Fruit fly (Drosophila melanogaster) whole organism, embryonic: ENCODE measurements around the gene CG5446.
A peak's percentile ranks its signal among the peaks of the same experiment; 100 is the strongest.

ENCODE experiments used
- BEAF-32 ChIP-seq: fragments of 200-800 bp; sonication (Bioruptor generic); optimal IDR thresholded peaks from 3 replicates; lab custom pipeline; 2017; ENCODE audit warnings: missing biosample characterization, missing genetic modification characterization, mild to moderate bottlenecking, moderate library complexity, missing genetic modification reagents
- CG1233 ChIP-seq: fragments of 200-800 bp; sonication (Bioruptor generic); optimal IDR thresholded peaks from 4 replicates; lab custom pipeline; 2018; ENCODE audit warnings: missing biosample characterization, mild to moderate bottlenecking, missing genetic modification characterization
- CG12744 ChIP-seq: fragments of 200-800 bp; sonication (Bioruptor generic); optimal IDR thresholded peaks from 2 replicates; lab custom pipeline; 2016; ENCODE audit warnings: missing biosample characterization, missing genetic modification characterization
- CG14014 ChIP-seq: fragments of 200-800 bp; sonication (Bioruptor generic); IDR thresholded peaks from 2 replicates; pipeline ENCODE4 v1.3.6; 2022; ENCODE audit warnings: missing biosample characterization, missing genetic modification characterization
- CG1647 ChIP-seq: fragments of 200-800 bp; sonication (Bioruptor generic); optimal IDR thresholded peaks from 3 replicates; lab custom pipeline; 2016; ENCODE audit warnings: missing biosample characterization, missing genetic modification characterization
- CG16863 ChIP-seq: fragments of 200-800 bp; sonication (Bioruptor generic); optimal IDR thresholded peaks from 3 replicates; lab custom pipeline; 2016; ENCODE audit warnings: missing biosample characterization, missing genetic modification characterization
- CG42726 ChIP-seq: fragments of 200-800 bp; sonication (Bioruptor generic); IDR thresholded peaks from 2 replicates; pipeline ENCODE4 v1.3.6; 2022; ENCODE audit warnings: missing biosample characterization, missing genetic modification characterization; ENCODE audit not compliant: partially characterized antibody
- CG43689 ChIP-seq: fragments of 200-800 bp; sonication (Bioruptor generic); IDR thresholded peaks from 2 replicates; pipeline ENCODE4 v1.3.6; 2022; ENCODE audit warnings: missing biosample characterization, missing genetic modification characterization
- CG4404 ChIP-seq: fragments of 200-800 bp; sonication (Bioruptor generic); IDR thresholded peaks from 2 replicates; pipeline ENCODE4 v1.3.6; 2022; ENCODE audit warnings: missing biosample characterization, missing genetic modification characterization
- CG4820 ChIP-seq: fragments of 200-800 bp; sonication (Bioruptor generic); optimal IDR thresholded peaks from 3 replicates; lab custom pipeline; 2016; ENCODE audit warnings: missing biosample characterization, missing genetic modification characterization
- CG6175 ChIP-seq: fragments of 200-800 bp; sonication (Bioruptor generic); IDR thresholded peaks from 3 replicates; pipeline ENCODE4 v1.3.6; 2022; ENCODE audit warnings: missing biosample characterization, missing genetic modification characterization
- CG6689 ChIP-seq: fragments of 200-800 bp; sonication (Bioruptor generic); IDR thresholded peaks from 2 replicates; pipeline ENCODE4 v1.3.6; 2022; ENCODE audit warnings: missing biosample characterization, missing genetic modification characterization
- CG7357 ChIP-seq: fragments of 200-800 bp; sonication (Bioruptor generic); IDR thresholded peaks from 3 replicates; pipeline ENCODE4 v1.3.6; 2022; ENCODE audit warnings: missing biosample characterization, missing genetic modification characterization
- CG8290 ChIP-seq, 3 experiments: fragments of 200-800 bp; sonication (Bioruptor generic); optimal IDR thresholded peaks; 2 replicates each; lab custom pipeline; 2016 to 2019; ENCODE audit warnings: missing biosample characterization in 3 of 3, missing genetic modification characterization in 3 of 3, mild to moderate bottlenecking in 2 of 3, moderate library complexity in 1 of 3
- CG9727 ChIP-seq: fragments of 200-800 bp; sonication (Bioruptor generic); optimal IDR thresholded peaks from 3 replicates; lab custom pipeline; 2017; ENCODE audit warnings: missing biosample characterization, mild to moderate bottlenecking, missing genetic modification characterization
- D ChIP-seq, 2 experiments: fragments of 200-800 bp in 1 of 2; fragments of >200 bp in 1 of 2; sonication (Bioruptor generic) in 1 of 2; optimal IDR thresholded peaks; 2 replicates in 1 of 2; 3 replicates in 1 of 2; lab custom pipeline; 2017; ENCODE audit warnings: mild to moderate bottlenecking in 1 of 2, missing biosample characterization in 1 of 2, missing genetic modification characterization in 1 of 2, missing genetic modification reagents in 1 of 2
- Dip2 ChIP-seq: fragments of 200-800 bp; sonication (Bioruptor generic); IDR thresholded peaks from 2 replicates; pipeline ENCODE4 v1.3.6; 2022; ENCODE audit warnings: missing biosample characterization, missing genetic modification characterization
- E2f1 ChIP-seq: fragments of 200-800 bp; sonication (Bioruptor generic); IDR thresholded peaks from 2 replicates; pipeline ENCODE4 v1.3.6; 2022; ENCODE audit warnings: missing biosample characterization, missing genetic modification characterization
- Hey ChIP-seq: fragments of 200-800 bp; sonication (Bioruptor generic); optimal IDR thresholded peaks from 3 replicates; lab custom pipeline; 2018; ENCODE audit warnings: missing biosample characterization, mild to moderate bottlenecking, missing genetic modification characterization
- Hmr ChIP-seq: fragments of 200-800 bp; sonication (Bioruptor generic); optimal IDR thresholded peaks from 3 replicates; lab custom pipeline; 2017; ENCODE audit warnings: mild to moderate bottlenecking, missing biosample characterization, missing genetic modification reagents, missing genetic modification characterization
- Hr3 ChIP-seq: fragments of 200-800 bp; sonication (Bioruptor generic); optimal IDR thresholded peaks from 3 replicates; lab custom pipeline; 2016; ENCODE audit warnings: missing biosample characterization, missing genetic modification characterization
- Nf-YC ChIP-seq: fragments of 200-800 bp; optimal IDR thresholded peaks from 3 replicates; lab custom pipeline; 2019; ENCODE audit warnings: missing biosample characterization, mild to moderate bottlenecking, missing genetic modification characterization, moderate library complexity
- Oaz ChIP-seq: fragments of 200-800 bp; sonication (Bioruptor generic); IDR thresholded peaks from 2 replicates; pipeline ENCODE4 v1.3.6; 2022; ENCODE audit warnings: missing biosample characterization, missing genetic modification characterization
- Ravus ChIP-seq: fragments of 200-800 bp; sonication (Bioruptor generic); IDR thresholded peaks from 2 replicates; pipeline ENCODE4 v1.3.6; 2022; ENCODE audit warnings: missing biosample characterization, missing genetic modification characterization
- Sry-δ ChIP-seq: fragments of 200-800 bp; sonication (Bioruptor generic); optimal IDR thresholded peaks from 2 replicates; lab custom pipeline; 2016; ENCODE audit warnings: missing biosample characterization, missing genetic modification characterization
- Xbp1 ChIP-seq: fragments of 200-800 bp; sonication (Bioruptor generic); optimal IDR thresholded peaks from 3 replicates; lab custom pipeline; 2016; ENCODE audit warnings: missing biosample characterization, mild to moderate bottlenecking, missing genetic modification characterization
- abd-A ChIP-seq: fragments of 200-800 bp; sonication (Bioruptor generic); optimal IDR thresholded peaks from 3 replicates; lab custom pipeline; 2019; ENCODE audit warnings: missing biosample characterization, mild to moderate bottlenecking, missing genetic modification characterization, moderate library complexity
- chinmo ChIP-seq: fragments of 200-800 bp; sonication (Bioruptor generic); IDR thresholded peaks from 4 replicates; pipeline ENCODE4 v1.3.6; 2022; ENCODE audit warnings: missing biosample characterization, missing genetic modification characterization; ENCODE audit not compliant: partially characterized antibody
- danr ChIP-seq: fragments of 200-800 bp; sonication (Bioruptor generic); IDR thresholded peaks from 2 replicates; pipeline ENCODE4 v1.3.6; 2022; ENCODE audit warnings: missing biosample characterization, missing genetic modification characterization
- fru ChIP-seq: fragments of >200 bp; optimal IDR thresholded peaks from 2 replicates; lab custom pipeline; 2017
- gt ChIP-seq: fragments of 200-800 bp; sonication (Bioruptor generic); IDR thresholded peaks from 2 replicates; pipeline ENCODE4 v1.3.6; 2022; ENCODE audit warnings: missing biosample characterization, missing genetic modification characterization
- ham ChIP-seq: fragments of 200-800 bp; sonication (Bioruptor generic); IDR thresholded peaks from 2 replicates; pipeline ENCODE4 v1.3.6; 2022; ENCODE audit warnings: missing biosample characterization, missing genetic modification characterization
- insv ChIP-seq, 2 experiments: fragments of 200-800 bp; sonication (Bioruptor generic); optimal IDR thresholded peaks; 3 replicates each; lab custom pipeline; 2016 to 2018; ENCODE audit warnings: missing biosample characterization in 2 of 2, missing genetic modification characterization in 2 of 2
- jigr1 ChIP-seq: fragments of 200-800 bp; sonication (Bioruptor generic); IDR thresholded peaks from 3 replicates; pipeline ENCODE4 v1.3.6; 2022; ENCODE audit warnings: missing biosample characterization, missing genetic modification characterization
- jumu ChIP-seq: fragments of 200-800 bp; sonication (Bioruptor generic); optimal IDR thresholded peaks from 3 replicates; lab custom pipeline; 2016; ENCODE audit warnings: missing biosample characterization, missing genetic modification characterization
- klu ChIP-seq: fragments of 200-800 bp; sonication (Bioruptor generic); IDR thresholded peaks from 2 replicates; pipeline ENCODE4 v1.3.6; 2022; ENCODE audit warnings: missing biosample characterization, missing genetic modification characterization
- lab ChIP-seq: fragments of 200-800 bp; sonication (Bioruptor generic); optimal IDR thresholded peaks from 3 replicates; lab custom pipeline; 2017; ENCODE audit warnings: missing biosample characterization, missing genetic modification characterization, mild to moderate bottlenecking, moderate library complexity, missing genetic modification reagents
- lilli ChIP-seq: fragments of 200-800 bp; sonication (Bioruptor generic); optimal IDR thresholded peaks from 3 replicates; lab custom pipeline; 2016; ENCODE audit warnings: missing biosample characterization, missing genetic modification characterization
- mirr ChIP-seq: fragments of 200-800 bp; sonication (Bioruptor generic); optimal IDR thresholded peaks from 3 replicates; lab custom pipeline; 2018; ENCODE audit warnings: missing biosample characterization, mild to moderate bottlenecking, missing genetic modification characterization
- mld ChIP-seq: fragments of 200-800 bp; sonication (Bioruptor generic); IDR thresholded peaks from 3 replicates; pipeline ENCODE4 v1.3.6; 2022; ENCODE audit warnings: missing biosample characterization, missing genetic modification characterization; ENCODE audit not compliant: partially characterized antibody
- peb ChIP-seq: fragments of 200-800 bp; sonication (Bioruptor generic); IDR thresholded peaks from 2 replicates; pipeline ENCODE4 v1.3.6; 2022; ENCODE audit warnings: missing biosample characterization, missing genetic modification characterization
- repo ChIP-seq: fragments of 200-800 bp; sonication (Bioruptor generic); optimal IDR thresholded peaks from 2 replicates; lab custom pipeline; 2016; ENCODE audit warnings: missing biosample characterization, missing genetic modification characterization
- sd ChIP-seq: fragments of 200-800 bp; sonication (Bioruptor generic); optimal IDR thresholded peaks from 3 replicates; lab custom pipeline; 2018; ENCODE audit warnings: missing biosample characterization, mild to moderate bottlenecking, missing genetic modification characterization, moderate library complexity
- sqz ChIP-seq: fragments of 200-800 bp; sonication (Bioruptor generic); optimal IDR thresholded peaks from 3 replicates; lab custom pipeline; 2018; ENCODE audit warnings: missing biosample characterization, mild to moderate bottlenecking, missing genetic modification characterization
- sr ChIP-seq: fragments of 200-800 bp; sonication (Bioruptor generic); IDR thresholded peaks from 3 replicates; pipeline ENCODE4 v1.3.6; 2022; ENCODE audit warnings: missing biosample characterization, missing genetic modification characterization
- tx ChIP-seq: fragments of 200-800 bp; sonication (Bioruptor generic); optimal IDR thresholded peaks from 2 replicates; lab custom pipeline; 2016; ENCODE audit warnings: missing biosample characterization, missing genetic modification characterization
- unpg ChIP-seq: fragments of 200-800 bp; sonication (Bioruptor generic); optimal IDR thresholded peaks from 3 replicates; lab custom pipeline; 2018; ENCODE audit warnings: missing biosample characterization, mild to moderate bottlenecking, missing genetic modification characterization, moderate library complexity
- zfh1 ChIP-seq: fragments of 200-800 bp; sonication (Bioruptor generic); IDR thresholded peaks from 3 replicates; pipeline ENCODE4 v1.3.6; 2022; ENCODE audit warnings: missing biosample characterization, missing genetic modification characterization

Gene CG5446

DNA sequence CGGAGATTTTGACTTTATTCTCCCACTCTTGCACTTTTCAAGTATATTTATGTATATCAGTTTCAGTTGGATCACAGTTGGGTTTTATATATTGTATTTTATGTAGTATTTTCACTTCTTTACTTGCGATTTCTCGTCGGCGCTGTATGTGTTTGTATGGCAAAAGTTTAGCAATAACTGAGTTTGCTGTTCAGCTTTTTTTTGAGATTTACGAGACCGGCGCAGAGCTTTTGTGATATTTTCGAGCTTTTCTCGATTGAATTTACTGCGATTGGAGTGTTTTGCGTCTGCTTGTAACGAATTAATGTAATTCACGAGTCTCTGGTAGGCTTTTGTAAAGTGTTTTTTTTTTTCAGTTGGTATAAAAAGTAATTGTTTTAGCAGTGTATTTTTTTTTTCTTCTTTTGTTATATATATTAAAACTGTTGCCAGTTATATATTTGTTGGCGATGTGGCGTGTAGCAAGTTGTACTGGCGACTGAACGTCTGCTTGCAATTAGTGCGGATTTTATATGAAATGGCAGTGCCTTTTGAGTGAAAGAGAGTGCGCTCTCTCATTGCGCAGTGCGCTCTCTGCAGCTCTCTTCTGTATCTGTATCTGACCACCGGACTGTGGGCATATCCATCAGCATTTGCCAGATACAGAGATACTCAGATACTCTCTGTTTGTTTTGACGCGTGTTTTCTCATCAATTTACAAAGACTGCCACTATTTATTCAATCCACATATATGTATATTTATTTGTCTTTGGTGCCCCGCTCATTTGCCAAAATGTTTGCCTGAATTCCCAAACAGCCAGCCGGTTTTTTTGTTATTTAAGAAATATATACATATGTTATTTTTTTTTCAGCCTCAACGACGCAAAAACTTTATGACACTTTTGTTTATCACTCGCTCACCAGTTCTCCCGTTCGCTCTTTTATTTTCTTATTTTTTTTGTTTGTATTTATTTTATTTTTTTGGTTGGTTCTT, 33.5 kb upstream of the CG5446 start (continued):
- peak; percentile 93; the same call in 2 of the 4 replicates for TF ChIP-seq chinmo (GFP tag; lab: Robert Waterston, UW)
- peak; percentile 10 for TF ChIP-seq CG16863 (GFP tag; lab: Kevin White, UChicago)
- peak; percentile 70 for TF ChIP-seq CG1233 (GFP tag; lab: Kevin White, UChicago)
- 0 out of 2 replicates have a peak, but pooled peaks have one; percentile 15 for TF ChIP-seq CG6689 (GFP tag; lab: Robert Waterston, UW)
- TF ChIP-seq CG42726, result peak; percentile 38; the same call in 1 of the 2 replicates
- TF ChIP-seq insv (GFP tag; optimal IDR thresholded peaks at IDR 0.05; lab: Kevin White, UChicago), result peak in 1 of 2 experiments; percentile 68
- peak; percentile 60 for TF ChIP-seq unpg
- TF ChIP-seq danr, result no peak
- TF ChIP-seq Dip2 (GFP tag; lab: Robert Waterston, UW), result no peak
- no peak for TF ChIP-seq jumu (GFP tag; lab: Kevin White, UChicago)
- TF ChIP-seq tx, result no peak
- TF ChIP-seq E2f1 (GFP tag; lab: Robert Waterston, UW), result no peak
- no peak for TF ChIP-seq Oaz (GFP tag; lab: Robert Waterston, UW)
- TF ChIP-seq Sry-δ (GFP tag; lab: Kevin White, UChicago), result no peak
- TF ChIP-seq ham, result no peak; the same call in 1 of the 2 replicates
- TF ChIP-seq Hey (tag; lab: Kevin White, UChicago), result peak; percentile 73
- TF ChIP-seq lilli (GFP tag; lab: Kevin White, UChicago), result no peak
- TF ChIP-seq jigr1 (GFP tag; lab: Robert Waterston, UW), result no peak
- TF ChIP-seq klu, result no peak
- TF ChIP-seq mirr, result peak; percentile 96
- TF ChIP-seq Hmr (GFP tag; lab: Kevin White, UChicago), result peak; percentile 90
- TF ChIP-seq D (optimal IDR thresholded peaks at IDR 0.05; lab: Kevin White, UChicago), result no peak
- TF ChIP-seq D (GFP tag; optimal IDR thresholded peaks at IDR 0.05; lab: Kevin White, UChicago), result peak; percentile 38
- peak; percentile 52 for TF ChIP-seq CG12744 (GFP tag; lab: Kevin White, UChicago)
- peak; percentile 99 for TF ChIP-seq abd-A (tag; lab: Kevin White, UChicago)
- peak; percentile 18; the same call in 2 of the 3 replicates for TF ChIP-seq sr (GFP tag; lab: Robert Waterston, UW)
- TF ChIP-seq gt, result no peak
- TF ChIP-seq CG7357 (GFP tag; lab: Robert Waterston, UW), result no peak
- TF ChIP-seq peb (GFP tag; lab: Robert Waterston, UW), result no peak
- peak; percentile 66 for TF ChIP-seq Nf-YC (tag; lab: Kevin White, UChicago)
- TF ChIP-seq Hr3, result no peak
- no peak for TF ChIP-seq mld
- TF ChIP-seq CG4820 (GFP tag; lab: Kevin White, UChicago), result no peak
- TF ChIP-seq CG43689 (GFP tag; lab: Robert Waterston, UW), result no peak
- peak; percentile 43; the same call in 1 of the 3 replicates for TF ChIP-seq zfh1 (GFP tag; lab: Robert Waterston, UW)
- TF ChIP-seq sd (tag; lab: Kevin White, UChicago), result peak; percentile 95
- no peak for TF ChIP-seq BEAF-32 (GFP tag; lab: Kevin White, UChicago)
- TF ChIP-seq Xbp1, result no peak
- TF ChIP-seq CG8290 (GFP tag; optimal IDR thresholded peaks at IDR 0.05; lab: Kevin White, UChicago), result no peak
- TF ChIP-seq CG8290 (tag; optimal IDR thresholded peaks at IDR 0.05; lab: Kevin White, UChicago), result peak; percentile 56 to 88
- no peak for TF ChIP-seq fru (lab: Kevin White, UChicago)
- TF ChIP-seq CG6175 (GFP tag; lab: Robert Waterston, UW), result 0 out of 3 replicates have a peak, but pooled peaks have one; percentile 46
- no peak for TF ChIP-seq Ravus (GFP tag; lab: Robert Waterston, UW)
- TF ChIP-seq lab (GFP tag; lab: Kevin White, UChicago), result peak; percentile 94
- no peak for TF ChIP-seq repo (GFP tag; lab: Kevin White, UChicago)
- TF ChIP-seq sqz, result peak; percentile 92
- TF ChIP-seq CG14014 (GFP tag; lab: Robert Waterston, UW), result peak; percentile 63; the same call in 1 of the 2 replicates
- no peak for TF ChIP-seq CG1647 (GFP tag; lab: Kevin White, UChicago)
- TF ChIP-seq CG4404 (GFP tag; lab: Robert Waterston, UW), result no peak
- peak; percentile 78 for TF ChIP-seq CG9727
